Fruit fly (Drosophila melanogaster): ENCODE measurements around the gene CG11755.
A peak's percentile ranks its signal among the peaks of the same experiment; 100 is the strongest.

The CG11755 gene

dm6 chr3R:8694110-8694826 lies 17.6 kb downstream of the CG11755 start (continued):
- TF ChIP-seq al (GFP tag; IDR thresholded peaks at IDR 0.05) (no peak), CG5180 (GFP tag; optimal IDR thresholded peaks at IDR 0.05) (no peak), Atf6 (GFP tag; IDR thresholded peaks at IDR 0.05) (peak; percentile 78), Asciz (GFP tag; optimal IDR thresholded peaks at IDR 0.05) (no peak), CG12769 (tag; optimal IDR thresholded peaks at IDR 0.05) (no peak), Atf-2 (GFP tag; optimal IDR thresholded peaks at IDR 0.05) (no peak), chm (GFP tag; IDR thresholded peaks at IDR 0.05) (peak; percentile 50; the same call in 1 of the 2 replicates), vvl (GFP tag; IDR thresholded peaks at IDR 0.05) (no peak), ems (GFP tag; optimal IDR thresholded peaks at IDR 0.05) (no peak), Six4 (GFP tag; optimal IDR thresholded peaks at IDR 0.05) (no peak), gcm2 (GFP tag; optimal IDR thresholded peaks at IDR 0.05) (no peak), CG9876 (GFP tag; optimal IDR thresholded peaks at IDR 0.05) (no peak), insv (GFP tag; optimal IDR thresholded peaks at IDR 0.05) (no peak), mam (GFP tag; optimal IDR thresholded peaks at IDR 0.05) (no peak), Med (GFP tag) (no peak), phol (tag; optimal IDR thresholded peaks at IDR 0.05) (no peak), Dbx (GFP tag; IDR thresholded peaks at IDR 0.05) (no peak), Gsc (GFP tag; IDR thresholded peaks at IDR 0.05) (no peak), CG9727 (GFP tag; optimal IDR thresholded peaks at IDR 0.05) (peak; percentile 42), CG42726 (GFP tag; IDR thresholded peaks at IDR 0.05; ENCODE audit: partially characterized antibody) (no peak), CG10274 (GFP tag; optimal IDR thresholded peaks at IDR 0.05) (no peak), az2 (GFP tag; optimal IDR thresholded peaks at IDR 0.05) (no peak), D (optimal IDR thresholded peaks at IDR 0.05) (no peak), D (GFP tag; optimal IDR thresholded peaks at IDR 0.05) (no peak), CG10267 (tag; optimal IDR thresholded peaks at IDR 0.05) (no peak), fru (optimal IDR thresholded peaks at IDR 0.05) (no peak), Blimp-1 (GFP tag; optimal IDR thresholded peaks at IDR 0.05) (no peak), Fer3 (tag; optimal IDR thresholded peaks at IDR 0.05) (peak; percentile 62), eve (GFP tag; optimal IDR thresholded peaks at IDR 0.05) (no peak), CG11398 (GFP tag; optimal IDR thresholded peaks at IDR 0.05) (no peak), CG6813 (GFP tag; optimal IDR thresholded peaks at IDR 0.05) (peak; percentile 21), CG1233 (GFP tag; optimal IDR thresholded peaks at IDR 0.05) (no peak), CG17829 (tag; optimal IDR thresholded peaks at IDR 0.05) (no peak), CG7357 (GFP tag; IDR thresholded peaks at IDR 0.05) (no peak), CG7271 (tag; optimal IDR thresholded peaks at IDR 0.05) (no peak), hbn (GFP tag; IDR thresholded peaks at IDR 0.05; ENCODE audit: partially characterized antibody) (no peak), CG7745 (tag; optimal IDR thresholded peaks at IDR 0.05) (no peak), Myb (GFP tag; optimal IDR thresholded peaks at IDR 0.05) (no peak), cas (GFP tag; IDR thresholded peaks at IDR 0.05) (no peak), CrebB (tag; optimal IDR thresholded peaks at IDR 0.05) (peak; percentile 74), CG16815 (GFP tag; optimal IDR thresholded peaks at IDR 0.05) (no peak), tap (tag; optimal IDR thresholded peaks at IDR 0.05) (no peak), Stat92E (GFP tag; optimal IDR thresholded peaks at IDR 0.05) (no peak), CG15269 (tag; optimal IDR thresholded peaks at IDR 0.05) (no peak), bsh (GFP tag; optimal IDR thresholded peaks at IDR 0.05) (no peak), Camta (GFP tag; optimal IDR thresholded peaks at IDR 0.05) (no peak), Sin3A (optimal IDR thresholded peaks at IDR 0.05) (no peak), lilli (GFP tag; optimal IDR thresholded peaks at IDR 0.05) (no peak), CG4282 (GFP tag; optimal IDR thresholded peaks at IDR 0.05) (no peak), CG11504 (tag; optimal IDR thresholded peaks at IDR 0.05) (no peak), cg (GFP tag; optimal IDR thresholded peaks at IDR 0.05) (no peak)

All from whole organism, embryonic.